Worm (Caenorhabditis elegans): ENCODE data around the gene fbxa-104.

Gene fbxa-104

ce11 chrV:15406928-15407327 lies 16.6 kb downstream of the fbxa-104 start, which contains the start of gene srh-257:
Gene srh-257 (plus strand): TSS chrV:15407228.
- no peak for TF ChIP-seq tbp1 (GFP tag; optimal IDR thresholded peaks at IDR 0.05)
- TF ChIP-seq lsl-1 (GFP tag; optimal IDR thresholded peaks at IDR 0.05) = no peak
- no peak for TF ChIP-seq Y53G8AR.9 (GFP tag; conservative IDR thresholded peaks at IDR 0.05)
- no peak for TF ChIP-seq Y53F4B.3 (GFP tag; IDR thresholded peaks at IDR 0.05)
- no peak for TF ChIP-seq tlf-1 (GFP tag; optimal IDR thresholded peaks at IDR 0.05)
- TF ChIP-seq gei-17 (GFP tag; optimal IDR thresholded peaks at IDR 0.05) = no peak
- no peak for TF ChIP-seq ets-4 (GFP tag; optimal IDR thresholded peaks at IDR 0.05)
- no peak for TF ChIP-seq mxl-1 (tag; optimal IDR thresholded peaks at IDR 0.05)
- TF ChIP-seq zim-3 (tag; optimal IDR thresholded peaks at IDR 0.05) = no peak
- TF ChIP-seq lsy-27 (tag; optimal IDR thresholded peaks at IDR 0.05; ENCODE audit: borderline replicate concordance, insufficient read depth) = no peak
- TF ChIP-seq F37B4.10 (GFP tag; IDR thresholded peaks at IDR 0.05) = no peak
- TF ChIP-seq ccch-3 (GFP tag; optimal IDR thresholded peaks at IDR 0.05) = no peak
- TF ChIP-seq ceh-91 (GFP tag; IDR thresholded peaks at IDR 0.05) = no peak
- TF ChIP-seq mes-4 (tag; optimal IDR thresholded peaks at IDR 0.05) = no peak
- TF ChIP-seq C17E4.6 (GFP tag; IDR thresholded peaks at IDR 0.05) = no peak
- TF ChIP-seq chd-7 (tag; optimal IDR thresholded peaks at IDR 0.05) = no peak
- TF ChIP-seq unc-130 (GFP tag; optimal IDR thresholded peaks at IDR 0.05) = no peak
- no peak for TF ChIP-seq pha-4 (tag; optimal IDR thresholded peaks at IDR 0.05)
- no peak for TF ChIP-seq B0261.1 (tag; optimal IDR thresholded peaks at IDR 0.05)

ce11 chrV:15404859-15405258 lies 18.6 kb downstream of the fbxa-104 start, which contains the start of gene srh-258:
Gene srh-258 (plus strand): TSS chrV:15405159.
- TF ChIP-seq F57C9.4 (tag; optimal IDR thresholded peaks at IDR 0.05) (no peak), sea-2 (GFP tag; IDR thresholded peaks at IDR 0.05) (no peak), hmg-20 (GFP tag; IDR thresholded peaks at IDR 0.05) (no peak), attf-3 (GFP tag; conservative IDR thresholded peaks at IDR 0.05) (no peak), cebp-1 (GFP tag; IDR thresholded peaks at IDR 0.05) (no peak), cebp-1 (tag; optimal IDR thresholded peaks at IDR 0.05) (no peak), tlf-1 (GFP tag; optimal IDR thresholded peaks at IDR 0.05) (no peak), C06A6.2 (GFP tag; conservative IDR thresholded peaks at IDR 0.05) (no peak), lsl-1 (GFP tag; optimal IDR thresholded peaks at IDR 0.05) (no peak), nfyb-1 (GFP tag; IDR thresholded peaks at IDR 0.05) (no peak), C17E4.6 (GFP tag; IDR thresholded peaks at IDR 0.05) (no peak)

ce11 chrV:15401856-15402314 lies 21.6 kb downstream of the fbxa-104 start, which contains the start of gene fbxa-135:
Gene fbxa-135 (plus strand): TSS chrV:15402264.
- no peak for TF ChIP-seq ztf-22 (GFP tag; optimal IDR thresholded peaks at IDR 0.05)
- TF ChIP-seq dpl-1 (GFP tag; optimal IDR thresholded peaks at IDR 0.05) = no peak
- no peak for TF ChIP-seq egl-18 (GFP tag; IDR thresholded peaks at IDR 0.05)
- TF ChIP-seq ztf-28 (GFP tag; IDR thresholded peaks at IDR 0.05) = no peak
- TF ChIP-seq mes-4 (tag; optimal IDR thresholded peaks at IDR 0.05) = no peak
- TF ChIP-seq efl-1 (GFP tag; optimal IDR thresholded peaks at IDR 0.05) = no peak
- no peak for TF ChIP-seq ccch-3 (GFP tag; optimal IDR thresholded peaks at IDR 0.05)
- TF ChIP-seq T07F8.4 (tag; optimal IDR thresholded peaks at IDR 0.05) = no peak
- no peak for TF ChIP-seq F49E8.2 (tag; optimal IDR thresholded peaks at IDR 0.05; ENCODE audit: insufficient read depth)
- no peak for TF ChIP-seq ztf-6 (GFP tag; IDR thresholded peaks at IDR 0.05)
- TF ChIP-seq ets-4 (GFP tag; optimal IDR thresholded peaks at IDR 0.05) = no peak
- TF ChIP-seq rcor-1 (GFP tag; IDR thresholded peaks at IDR 0.05) = no peak
- TF ChIP-seq let-607 (tag; optimal IDR thresholded peaks at IDR 0.05) = no peak
- TF ChIP-seq ceh-100 (GFP tag; IDR thresholded peaks at IDR 0.05) = no peak
- no peak for TF ChIP-seq madf-10 (tag; optimal IDR thresholded peaks at IDR 0.05)
- TF ChIP-seq F33H1.4 (GFP tag; IDR thresholded peaks at IDR 0.05) = no peak

All from whole organism, young adult.